Worm (Caenorhabditis elegans) whole organism, L1 larva: ENCODE results near the gene gtf-2H4.
A peak's percentile ranks its signal among the peaks of the same experiment; 100 is the strongest.

Experiments
- C04F5.9 ChIP-seq: sonication (generic microtip); optimal IDR thresholded peaks from 2 replicates; lab custom pipeline; 2016; ENCODE audit warnings: missing genetic modification characterization, missing compliant biosample characterization
- F16B12.6 ChIP-seq: fragments of 150-350 bp; optimal IDR thresholded peaks from 2 replicates; lab custom pipeline; 2014; ENCODE audit warnings: missing biosample characterization, missing genetic modification characterization
- Y116A8C.19 ChIP-seq: sonication (generic microtip); optimal IDR thresholded peaks from 2 replicates; lab custom pipeline; 2016; ENCODE audit warnings: missing compliant biosample characterization, missing genetic modification characterization, borderline replicate concordance
- aha-1 ChIP-seq: fragments of 150-350 bp; optimal IDR thresholded peaks from 2 replicates; lab custom pipeline; 2014; ENCODE audit warnings: missing biosample characterization, missing genetic modification characterization
- blmp-1 ChIP-seq: fragments of 150-350 bp; optimal IDR thresholded peaks from 2 replicates; lab custom pipeline; 2014; ENCODE audit warnings: missing biosample characterization, missing genetic modification characterization
- ceh-82 ChIP-seq, 3 experiments: fragments of 150-350 bp in 1 of 3; sonication (generic microtip) in 2 of 3; optimal IDR thresholded peaks; 2 replicates each; lab custom pipeline; 2014 to 2017; ENCODE audit warnings: missing biosample characterization in 3 of 3, missing genetic modification characterization in 3 of 3
- ceh-88 ChIP-seq: fragments of 200-800 bp; sonication (Bioruptor generic); IDR thresholded peaks from 2 replicates; pipeline ENCODE4 v1.3.6; 2022; ENCODE audit warnings: missing genetic modification characterization, missing compliant biosample characterization
- ceh-90 ChIP-seq: sonication (generic microtip); optimal IDR thresholded peaks from 2 replicates; lab custom pipeline; 2016; ENCODE audit warnings: missing genetic modification characterization, missing compliant biosample characterization
- ces-1 ChIP-seq: fragments of 150-350 bp; optimal IDR thresholded peaks from 2 replicates; lab custom pipeline; 2014; ENCODE audit warnings: missing biosample characterization, missing genetic modification reagents, missing genetic modification characterization
- dsc-1 ChIP-seq: sonication (generic microtip); optimal IDR thresholded peaks from 2 replicates; lab custom pipeline; 2016; ENCODE audit warnings: mild to moderate bottlenecking, missing genetic modification characterization, missing compliant biosample characterization
- efl-1 ChIP-seq, 4 experiments: fragments of 150-350 bp; optimal IDR thresholded peaks in 3 of 4; peaks in 1 of 4; 1 replicate in 1 of 4; 2 replicates in 3 of 4; lab custom pipeline; 2014; ENCODE audit warnings: missing biosample characterization in 2 of 4, missing genetic modification characterization in 2 of 4, missing genetic modification reagents in 2 of 4
- egl-13 ChIP-seq: sonication (generic microtip); optimal IDR thresholded peaks from 2 replicates; lab custom pipeline; 2016; ENCODE audit warnings: missing genotype, missing genetic modification reagents, missing genetic modification characterization, missing compliant biosample characterization
- elt-2 ChIP-seq: sonication (generic microtip); optimal IDR thresholded peaks from 2 replicates; lab custom pipeline; 2016; ENCODE audit warnings: missing genetic modification characterization, mild to moderate bottlenecking, inconsistent platforms, missing compliant biosample characterization, missing genetic modification reagents
- ets-5 ChIP-seq: fragments of 200-800 bp; sonication (Bioruptor generic); IDR thresholded peaks from 2 replicates; pipeline ENCODE4 v1.3.6; 2022; ENCODE audit warnings: missing genetic modification characterization, missing compliant biosample characterization
- fkh-10 ChIP-seq: sonication (generic microtip); optimal IDR thresholded peaks from 2 replicates; lab custom pipeline; 2017; ENCODE audit warnings: missing biosample characterization, missing genetic modification reagents, missing genetic modification characterization
- fkh-8 ChIP-seq: sonication (generic microtip); optimal IDR thresholded peaks from 2 replicates; lab custom pipeline; 2016; ENCODE audit warnings: mild to moderate bottlenecking, missing genetic modification characterization, missing compliant biosample characterization
- fos-1 ChIP-seq: fragments of 150-350 bp; optimal IDR thresholded peaks from 2 replicates; lab custom pipeline; 2014; ENCODE audit warnings: missing biosample characterization, missing genetic modification characterization
- hlh-4 ChIP-seq: sonication (generic microtip); optimal IDR thresholded peaks from 2 replicates; lab custom pipeline; 2016; ENCODE audit warnings: mild to moderate bottlenecking, missing genetic modification characterization, missing compliant biosample characterization
- irx-1 ChIP-seq: sonication (generic microtip); optimal IDR thresholded peaks from 2 replicates; lab custom pipeline; 2016; ENCODE audit warnings: missing genetic modification characterization, missing compliant biosample characterization
- isw-1 ChIP-seq: fragments of 200-800 bp; sonication (Bioruptor generic); IDR thresholded peaks from 2 replicates; pipeline ENCODE4 v1.3.6; 2022; ENCODE audit warnings: missing genetic modification characterization, missing compliant biosample characterization
- lin-13 ChIP-seq: fragments of 150-350 bp; optimal IDR thresholded peaks from 2 replicates; lab custom pipeline; 2014; ENCODE audit warnings: missing biosample characterization, missing genetic modification reagents, missing genetic modification characterization
- lin-14 ChIP-seq: fragments of 200-800 bp; sonication (Bioruptor generic); optimal IDR thresholded peaks from 2 replicates; lab custom pipeline; 2018; ENCODE audit warnings: mild to moderate bottlenecking, missing genetic modification characterization, moderate library complexity, missing compliant biosample characterization
- lin-15B ChIP-seq: fragments of 150-350 bp; sonication (generic microtip); optimal IDR thresholded peaks from 3 replicates; lab custom pipeline; 2014; ENCODE audit warnings: missing biosample characterization, missing genetic modification characterization
- lin-35 ChIP-seq, 2 experiments: fragments of 150-350 bp; optimal IDR thresholded peaks; 2 replicates each; lab custom pipeline; 2014; ENCODE audit warnings: missing biosample characterization in 2 of 2, missing genetic modification characterization in 2 of 2, missing genetic modification reagents in 2 of 2
- lsy-2 ChIP-seq, 2 experiments: fragments of 150-350 bp; optimal IDR thresholded peaks; 2 replicates each; lab custom pipeline; 2014; ENCODE audit warnings: missing biosample characterization in 2 of 2, missing genetic modification characterization in 2 of 2
- mdl-1 ChIP-seq, 2 experiments: fragments of 150-350 bp; optimal IDR thresholded peaks; 2 replicates each; lab custom pipeline; 2014 to 2017; ENCODE audit warnings: missing biosample characterization in 2 of 2, missing genetic modification characterization in 2 of 2, inconsistent platforms in 1 of 2
- mef-2 ChIP-seq: fragments of 150-350 bp; optimal IDR thresholded peaks from 2 replicates; lab custom pipeline; 2014; ENCODE audit warnings: missing biosample characterization, missing genetic modification characterization
- mep-1 ChIP-seq: fragments of 150-350 bp; optimal IDR thresholded peaks from 2 replicates; lab custom pipeline; 2014; ENCODE audit warnings: missing biosample characterization, missing genetic modification characterization
- nhr-11 ChIP-seq: fragments of 150-350 bp; optimal IDR thresholded peaks from 2 replicates; lab custom pipeline; 2014; ENCODE audit warnings: missing biosample characterization, missing genetic modification characterization
- nhr-20 ChIP-seq: sonication (generic microtip); optimal IDR thresholded peaks from 2 replicates; lab custom pipeline; 2016; ENCODE audit warnings: mild to moderate bottlenecking, missing genetic modification characterization, missing compliant biosample characterization
- nhr-237 ChIP-seq: fragments of 150-350 bp; optimal IDR thresholded peaks from 2 replicates; lab custom pipeline; 2014; ENCODE audit warnings: missing biosample characterization, missing genetic modification characterization
- nhr-76 ChIP-seq: sonication (generic microtip); optimal IDR thresholded peaks from 2 replicates; lab custom pipeline; 2017; ENCODE audit warnings: missing biosample characterization, missing genetic modification characterization
- nhr-85 ChIP-seq: sonication (generic microtip); peaks from one replicate; lab custom pipeline; 2016; ENCODE audit warnings: missing genetic modification characterization, inconsistent platforms, missing compliant biosample characterization
- nhr-90 ChIP-seq: sonication (generic microtip); optimal IDR thresholded peaks from 2 replicates; lab custom pipeline; 2016; ENCODE audit warnings: mild to moderate bottlenecking, missing genetic modification characterization, missing compliant biosample characterization; ENCODE audit not compliant: poor library complexity
- pag-3 ChIP-seq: sonication (generic microtip); optimal IDR thresholded peaks from 2 replicates; lab custom pipeline; 2017; ENCODE audit warnings: missing genetic modification characterization, mild to moderate bottlenecking, missing compliant biosample characterization, antibody characterized with exemption, borderline replicate concordance; ENCODE audit not compliant: insufficient read depth
- pqm-1 ChIP-seq: sonication (generic microtip); optimal IDR thresholded peaks from 3 replicates; lab custom pipeline; 2017; ENCODE audit warnings: missing biosample characterization, missing genetic modification characterization
- rnt-1 ChIP-seq: sonication (generic microtip); optimal IDR thresholded peaks from 2 replicates; lab custom pipeline; 2016; ENCODE audit warnings: mild to moderate bottlenecking, missing genetic modification characterization, moderate library complexity, missing compliant biosample characterization
- snpc-4 ChIP-seq: fragments of 150-350 bp; optimal IDR thresholded peaks from 2 replicates; lab custom pipeline; 2014; ENCODE audit warnings: missing biosample characterization, missing genetic modification characterization
- sptf-1 ChIP-seq: fragments of 150-350 bp; optimal IDR thresholded peaks from 2 replicates; lab custom pipeline; 2014; ENCODE audit warnings: missing biosample characterization, missing genetic modification characterization
- sup-37 ChIP-seq: fragments of 200-800 bp; sonication (Bioruptor generic); optimal IDR thresholded peaks from 2 replicates; lab custom pipeline; 2018; ENCODE audit warnings: mild to moderate bottlenecking, missing genetic modification characterization, missing compliant biosample characterization
- tbx-2 ChIP-seq: sonication (generic microtip); optimal IDR thresholded peaks from 2 replicates; lab custom pipeline; 2016; ENCODE audit warnings: missing genetic modification characterization, missing compliant biosample characterization
- unc-62 ChIP-seq: fragments of 150-350 bp; optimal IDR thresholded peaks from 2 replicates; lab custom pipeline; 2014; ENCODE audit warnings: missing biosample characterization, missing genetic modification reagents, missing genetic modification characterization
- unc-98 ChIP-seq: fragments of 200-800 bp; sonication (Bioruptor generic); IDR thresholded peaks from 2 replicates; pipeline ENCODE4 v1.3.6; 2022; ENCODE audit warnings: missing genetic modification characterization, missing compliant biosample characterization
- vab-15 ChIP-seq: sonication (generic microtip); optimal IDR thresholded peaks from 2 replicates; lab custom pipeline; 2017; ENCODE audit warnings: missing genotype, mild to moderate bottlenecking, missing genetic modification characterization, missing compliant biosample characterization
- xbp-1 ChIP-seq: sonication (generic microtip); optimal IDR thresholded peaks from 2 replicates; lab custom pipeline; 2016; ENCODE audit warnings: missing genetic modification characterization, missing compliant biosample characterization
- zag-1 ChIP-seq: fragments of 150-350 bp; optimal IDR thresholded peaks from 2 replicates; lab custom pipeline; 2014; ENCODE audit warnings: missing biosample characterization, missing genetic modification characterization
- ztf-11 ChIP-seq, 2 experiments: sonication (generic microtip); optimal IDR thresholded peaks; 2 replicates each; lab custom pipeline; 2016 to 2017; ENCODE audit warnings: missing genetic modification characterization in 2 of 2, missing biosample characterization in 1 of 2, missing compliant biosample characterization in 1 of 2
- ztf-4 ChIP-seq: fragments of 150-350 bp; optimal IDR thresholded peaks from 2 replicates; lab custom pipeline; 2014; ENCODE audit warnings: missing biosample characterization, missing genetic modification characterization

The gtf-2H4 gene

DNA sequence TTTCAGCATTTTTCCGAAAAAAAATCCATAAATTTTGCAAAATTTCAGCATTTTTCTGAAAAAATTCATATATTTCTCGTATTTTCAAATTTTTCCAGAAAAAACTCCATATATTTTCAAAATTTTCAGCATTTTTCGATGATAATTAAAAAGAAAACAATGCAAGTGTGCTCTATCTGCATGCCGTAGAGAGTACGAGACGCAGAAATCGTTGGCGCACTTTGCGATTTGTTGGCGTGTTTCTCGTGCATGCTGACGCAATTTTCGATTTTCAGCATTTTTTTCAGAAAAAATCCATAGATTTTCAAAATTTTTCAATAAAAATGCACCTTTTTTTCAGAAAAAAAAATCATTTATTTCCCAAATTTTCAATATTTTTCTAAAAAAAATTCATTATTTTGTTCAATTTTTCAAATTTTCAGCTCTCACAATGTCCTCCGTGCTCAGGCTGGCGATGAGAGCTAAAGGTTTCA, 19.4 kb upstream of the gtf-2H4 start, which contains the start of gene Y73F8A.27 (continued):
- TF ChIP-seq lin-14: peak; percentile 95
- TF ChIP-seq fos-1 (tag; lab: Kevin White, UChicago): peak; percentile 83
- peak; percentile 7 to 79 for TF ChIP-seq ztf-11 (tag; optimal IDR thresholded peaks at IDR 0.05; lab: Kevin White, UChicago)
- TF ChIP-seq elt-2 (tag; lab: Kevin White, UChicago): peak; percentile 81
- TF ChIP-seq unc-62 (GFP tag; lab: Kevin White, UChicago): no peak
- no peak for TF ChIP-seq pag-3 (tag; lab: Kevin White, UChicago)
- peak; percentile 97 for TF ChIP-seq lin-15B (tag; lab: Kevin White, UChicago)
- peak; percentile 84 for TF ChIP-seq ztf-4 (tag; lab: Kevin White, UChicago)
- TF ChIP-seq hlh-4: no peak
- TF ChIP-seq F16B12.6: peak; percentile 61
- peak; percentile 87 for TF ChIP-seq nhr-11 (tag; lab: Kevin White, UChicago)
- peak; percentile 91 for TF ChIP-seq nhr-85 (tag; lab: Kevin White, UChicago)
- TF ChIP-seq efl-1 (optimal IDR thresholded peaks at IDR 0.05; lab: Kevin White, UChicago): peak; percentile 89 to 94
- peak; percentile 81 to 98 for TF ChIP-seq efl-1 (GFP tag; optimal IDR thresholded peaks at IDR 0.05 in 1 of 2; lab: Kevin White, UChicago)
- TF ChIP-seq nhr-20 (tag; lab: Kevin White, UChicago): peak; percentile 94
- TF ChIP-seq irx-1 (tag; lab: Kevin White, UChicago): peak; percentile 90
- peak; percentile 92 for TF ChIP-seq nhr-90 (tag; lab: Kevin White, UChicago)
- peak; percentile 82 to 91 for TF ChIP-seq lin-35 (GFP tag; optimal IDR thresholded peaks at IDR 0.05; lab: Kevin White, UChicago)
- TF ChIP-seq nhr-76: no peak
- TF ChIP-seq mef-2 (tag; lab: Kevin White, UChicago): peak; percentile 51
- TF ChIP-seq lsy-2 (tag; optimal IDR thresholded peaks at IDR 0.05; lab: Kevin White, UChicago): peak; percentile 95
- peak; percentile 76 for TF ChIP-seq nhr-237 (tag; lab: Kevin White, UChicago)
- peak; percentile 72 for TF ChIP-seq C04F5.9
- peak; percentile 82 for TF ChIP-seq snpc-4 (tag; lab: Kevin White, UChicago)
- peak; percentile 65 for TF ChIP-seq aha-1 (tag; lab: Kevin White, UChicago)
- TF ChIP-seq ets-5 (GFP tag; lab: Robert Waterston, UW): no peak
- TF ChIP-seq unc-98 (GFP tag; lab: Robert Waterston, UW): no peak; the same call in 1 of the 2 replicates
- peak; percentile 92 for TF ChIP-seq isw-1 (GFP tag; lab: Robert Waterston, UW)
- TF ChIP-seq zag-1 (tag; lab: Kevin White, UChicago): peak; percentile 45
- TF ChIP-seq pqm-1 (tag; lab: Kevin White, UChicago): no peak
- peak; percentile 35 for TF ChIP-seq ceh-90
- peak; percentile 95 for TF ChIP-seq fkh-8
- TF ChIP-seq ceh-88 (GFP tag; lab: Robert Waterston, UW): peak; percentile 89

DNA sequence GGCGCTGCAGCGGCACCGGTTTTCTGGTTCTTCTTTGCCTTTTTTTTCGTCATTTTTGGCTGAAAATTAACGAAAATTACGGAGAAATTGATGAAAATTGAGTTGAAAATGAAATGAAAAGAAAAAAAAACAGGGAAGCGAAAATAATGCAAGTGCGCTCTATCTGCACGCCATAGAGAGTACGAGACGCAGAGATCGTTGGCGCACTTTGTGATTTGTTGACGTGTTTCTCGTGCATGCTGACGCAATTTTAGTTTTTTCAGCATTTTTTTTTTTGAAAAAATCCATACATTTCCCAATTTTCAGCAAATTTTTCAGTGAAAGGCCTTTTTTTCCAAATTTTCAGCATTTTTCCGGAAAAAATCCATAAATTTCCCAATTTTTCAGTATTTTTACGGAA, 18.4 kb upstream of the gtf-2H4 start, which contains the start of gene ntl-11:
TSS of gene ntl-11 (minus strand) at position 66 of the 400 bp plus-strand sequence.
- TF ChIP-seq mef-2 (tag; lab: Kevin White, UChicago) (peak; percentile 92), sup-37 (GFP tag; lab: Kevin White, UChicago) (peak; percentile 90), zag-1 (tag; lab: Kevin White, UChicago) (peak; percentile 89), rnt-1 (no peak), efl-1 (optimal IDR thresholded peaks at IDR 0.05; lab: Kevin White, UChicago) (peak; percentile 94 to 97), efl-1 (GFP tag; optimal IDR thresholded peaks at IDR 0.05 in 1 of 2; lab: Kevin White, UChicago) (peak; percentile 86 to 99), egl-13 (tag; lab: Kevin White, UChicago) (peak; percentile 95), fkh-8 (peak; percentile 98), ceh-82 (tag; optimal IDR thresholded peaks at IDR 0.05; lab: Kevin White, UChicago) (peak; percentile 97 to 98 (median 98)), ets-5 (GFP tag; lab: Robert Waterston, UW) (no peak), lin-14 (peak; percentile 97), sptf-1 (tag; lab: Kevin White, UChicago) (no peak), mdl-1 (tag; optimal IDR thresholded peaks at IDR 0.05; lab: Kevin White, UChicago) (peak in 1 of 2 experiments; percentile 87), lsy-2 (tag; optimal IDR thresholded peaks at IDR 0.05; lab: Kevin White, UChicago) (peak; percentile 96 to 97), mep-1 (peak; percentile 98), Y116A8C.19 (tag; lab: Kevin White, UChicago) (no peak), dsc-1 (tag; lab: Kevin White, UChicago) (peak; percentile 98), F16B12.6 (peak; percentile 69), lin-13 (peak; percentile 98), ceh-90 (peak; percentile 64), blmp-1 (tag; lab: Kevin White, UChicago) (peak; percentile 78), nhr-85 (tag; lab: Kevin White, UChicago) (peak; percentile 99), tbx-2 (tag; lab: Kevin White, UChicago) (peak; percentile 98), ceh-88 (GFP tag; lab: Robert Waterston, UW) (peak; percentile 88), ces-1 (GFP tag; lab: Kevin White, UChicago) (no peak), unc-62 (GFP tag; lab: Kevin White, UChicago) (peak; percentile 51), unc-98 (GFP tag; lab: Robert Waterston, UW) (peak; percentile 90), xbp-1 (peak; percentile 98), fkh-10 (peak; percentile 96), aha-1 (tag; lab: Kevin White, UChicago) (peak; percentile 89), vab-15 (tag; lab: Kevin White, UChicago) (no peak)
